Worm (Caenorhabditis elegans) whole organism, early embryonic: Measurements from ENCODE around the gene srh-19.
"Not testable (repeated sequence)": the region's sequence is repeated elsewhere in the genome, so short reads cannot be mapped to it uniquely, and the experiment has no call there.

Experiments used
- B0310.2 ChIP-seq: sonication (generic microtip); optimal IDR thresholded peaks from 2 replicates; lab custom pipeline; 2016; ENCODE audit warnings: mild to moderate bottlenecking, missing genetic modification characterization, missing compliant biosample characterization
- F13C5.2 ChIP-seq: sonication (generic microtip); optimal IDR thresholded peaks from 2 replicates; lab custom pipeline; 2017; ENCODE audit warnings: mild to moderate bottlenecking, missing genetic modification characterization, inconsistent platforms, missing compliant biosample characterization
- aly-1 ChIP-seq: sonication (generic microtip); optimal IDR thresholded peaks from 2 replicates; lab custom pipeline; 2016; ENCODE audit warnings: missing genetic modification characterization, missing compliant biosample characterization
- ama-1 ChIP-seq: fragments of 150-350 bp; optimal IDR thresholded peaks from 2 replicates; lab custom pipeline; 2014
- ceh-13 ChIP-seq: fragments of 200-800 bp; sonication (Bioruptor generic); optimal IDR thresholded peaks from 2 replicates; lab custom pipeline; 2018; ENCODE audit warnings: mild to moderate bottlenecking, missing genetic modification characterization, missing compliant biosample characterization
- ceh-36 ChIP-seq: sonication (generic microtip); optimal IDR thresholded peaks from 2 replicates; lab custom pipeline; 2016; ENCODE audit warnings: missing genetic modification characterization, inconsistent platforms, missing compliant biosample characterization
- ets-7 ChIP-seq: sonication (generic microtip); optimal IDR thresholded peaks from 2 replicates; lab custom pipeline; 2016; ENCODE audit warnings: missing genotype, missing genetic modification characterization, missing compliant biosample characterization
- flt-1 ChIP-seq: fragments of 200-800 bp; sonication (Bioruptor generic); IDR thresholded peaks from 2 replicates; pipeline ENCODE4 v1.3.6; 2022; ENCODE audit warnings: missing genetic modification characterization, missing compliant biosample characterization
- hmbx-1 ChIP-seq: sonication (generic microtip); optimal IDR thresholded peaks from 2 replicates; lab custom pipeline; 2016; ENCODE audit warnings: mild to moderate bottlenecking, missing genetic modification characterization, missing compliant biosample characterization
- hmg-4 ChIP-seq: fragments of 200-800 bp; sonication (Bioruptor generic); optimal IDR thresholded peaks from 2 replicates; lab custom pipeline; 2018; ENCODE audit warnings: mild to moderate bottlenecking, missing genetic modification characterization, missing compliant biosample characterization
- hnd-1 ChIP-seq: sonication (generic microtip); optimal IDR thresholded peaks from 2 replicates; lab custom pipeline; 2016; ENCODE audit warnings: missing genetic modification characterization, missing compliant biosample characterization
- pes-1 ChIP-seq: fragments of 200-800 bp; sonication (Bioruptor generic); IDR thresholded peaks from 2 replicates; pipeline ENCODE4 v1.3.6; 2022; ENCODE audit warnings: missing genetic modification reagents, missing genetic modification characterization, missing compliant biosample characterization
- scrt-1 ChIP-seq: fragments of 200-800 bp; sonication (Bioruptor generic); IDR thresholded peaks from 2 replicates; pipeline ENCODE4 v1.3.6; 2022; ENCODE audit warnings: missing genetic modification characterization, missing compliant biosample characterization
- sea-1 ChIP-seq: fragments of 200-800 bp; sonication (Bioruptor generic); conservative IDR thresholded peaks from 2 replicates; pipeline ENCODE4 v1.3.6; 2022; ENCODE audit warnings: missing genetic modification characterization, missing compliant biosample characterization
- tbx-11 ChIP-seq: fragments of 200-800 bp; sonication (Bioruptor generic); IDR thresholded peaks from 2 replicates; pipeline ENCODE4 v1.3.6; 2022; ENCODE audit warnings: missing genetic modification characterization, missing compliant biosample characterization
- tbx-37 ChIP-seq: fragments of 200-800 bp; sonication (Bioruptor generic); conservative IDR thresholded peaks from 2 replicates; pipeline ENCODE4 v1.3.6; 2022; ENCODE audit warnings: missing genetic modification reagents, missing genetic modification characterization, missing compliant biosample characterization
- tra-4 ChIP-seq: sonication (generic microtip); optimal IDR thresholded peaks from 2 replicates; lab custom pipeline; 2017; ENCODE audit warnings: missing genetic modification characterization, missing compliant biosample characterization

The srh-19 gene

ce11 chrX:1416776-1417354, 3.9 kb downstream of the srh-19 start, which contains the start of the genes F19G12.4 and F19G12.8:
F19G12.4 (plus strand) TSS chrX:1417304.
F19G12.8 (plus strand) TSS chrX:1417320.
- TF ChIP-seq tbx-11 (GFP tag; lab: Robert Waterston, UW): no peak
- no peak for TF ChIP-seq B0310.2 (tag; lab: Kevin White, UChicago)
- TF ChIP-seq tbx-37 (GFP tag; lab: Robert Waterston, UW): no peak
- no peak for TF ChIP-seq tra-4 (tag; lab: Kevin White, UChicago)
- TF ChIP-seq hmbx-1: no peak
- TF ChIP-seq scrt-1 (GFP tag; lab: Robert Waterston, UW): no peak

- no peak for TF ChIP-seq F13C5.2
- no peak for TF ChIP-seq scrt-1 (GFP tag; lab: Robert Waterston, UW)
- no peak for TF ChIP-seq flt-1 (GFP tag; lab: Robert Waterston, UW)
- TF ChIP-seq tbx-37 (GFP tag; lab: Robert Waterston, UW): no peak
- no peak for TF ChIP-seq hmbx-1
- no peak for TF ChIP-seq B0310.2 (tag; lab: Kevin White, UChicago)
- no peak for TF ChIP-seq ceh-13 (GFP tag; lab: Kevin White, UChicago)
- TF ChIP-seq tbx-11 (GFP tag; lab: Robert Waterston, UW): no peak
- no peak for TF ChIP-seq ets-7 (tag; lab: Kevin White, UChicago)
Measured at ce11 chrX:1419163-1419696, 6.3 kb downstream of the srh-19 start, which contains the start of gene F19G12.9. F19G12.9 (plus strand) TSS chrX:1419213.

- TF ChIP-seq hmbx-1: no peak
- no peak for TF ChIP-seq hmg-4
- no peak for TF ChIP-seq tbx-37 (GFP tag; lab: Robert Waterston, UW)
- TF ChIP-seq ets-7 (tag; lab: Kevin White, UChicago): no peak
- TF ChIP-seq hnd-1 (tag; lab: Kevin White, UChicago): no peak
- no peak for TF ChIP-seq ceh-13 (GFP tag; lab: Kevin White, UChicago)
- TF ChIP-seq sea-1 (GFP tag; lab: Robert Waterston, UW): no peak
- no peak for TF ChIP-seq pes-1 (GFP tag; lab: Robert Waterston, UW)
- TF ChIP-seq tra-4 (tag; lab: Kevin White, UChicago): no peak
- no peak for TF ChIP-seq F13C5.2
- TF ChIP-seq flt-1 (GFP tag; lab: Robert Waterston, UW): no peak
- no peak for TF ChIP-seq tbx-11 (GFP tag; lab: Robert Waterston, UW)
- TF ChIP-seq scrt-1 (GFP tag; lab: Robert Waterston, UW): no peak
- no peak for TF ChIP-seq ama-1 (lab: Kevin White, UChicago)
- no peak for TF ChIP-seq B0310.2 (tag; lab: Kevin White, UChicago)
- no peak for TF ChIP-seq aly-1 (tag; lab: Kevin White, UChicago)
- TF ChIP-seq ceh-36 (tag; lab: Kevin White, UChicago): no peak
Measured at ce11 chrX:1420524-1420923, 7.6 kb downstream of the srh-19 start.

- TF ChIP-seq tbx-11 (GFP tag; lab: Robert Waterston, UW) (no peak), hnd-1 (tag; lab: Kevin White, UChicago) (no peak), tbx-37 (GFP tag; lab: Robert Waterston, UW) (no peak)
Measured at ce11 chrX:1424509-1424908, 11.6 kb downstream of the srh-19 start, which contains the start of gene F19G12.3. F19G12.3 (plus strand) TSS chrX:1424809.

- TF ChIP-seq F13C5.2 (no peak), pes-1 (GFP tag; lab: Robert Waterston, UW) (no peak), aly-1 (tag; lab: Kevin White, UChicago) (no peak), ceh-13 (GFP tag; lab: Kevin White, UChicago) (no peak), scrt-1 (GFP tag; lab: Robert Waterston, UW) (no peak), hmbx-1 (no peak), tbx-37 (GFP tag; lab: Robert Waterston, UW) (no peak), hmg-4 (no peak), tra-4 (tag; lab: Kevin White, UChicago) (no peak), sea-1 (GFP tag; lab: Robert Waterston, UW) (no peak), flt-1 (GFP tag; lab: Robert Waterston, UW) (no peak)
Measured at ce11 chrX:1426425-1426824, 13.5 kb downstream of the srh-19 start, which contains the start of gene F19G12.11. F19G12.11 (minus strand) TSS chrX:1426525.

- not testable (repeated sequence) for TF ChIP-seq B0310.2 (tag; lab: Kevin White, UChicago); pes-1 (GFP tag; lab: Robert Waterston, UW); hmbx-1
Measured at ce11 chrX:1430707-1431106, 17.8 kb downstream of the srh-19 start, which contains the start of gene F19G12.1. F19G12.1 (plus strand) TSS chrX:1431007.

- no peak for TF ChIP-seq hnd-1 (tag; lab: Kevin White, UChicago)
- TF ChIP-seq ets-7 (tag; lab: Kevin White, UChicago): no peak
- TF ChIP-seq tra-4 (tag; lab: Kevin White, UChicago): no peak
- TF ChIP-seq B0310.2 (tag; lab: Kevin White, UChicago): no peak
- TF ChIP-seq sea-1 (GFP tag; lab: Robert Waterston, UW): no peak
- TF ChIP-seq aly-1 (tag; lab: Kevin White, UChicago): no peak
Measured at ce11 chrX:1437097-1437496, 24.2 kb downstream of the srh-19 start.

ce11 chrX:1438925-1439324, 26.0 kb downstream of the srh-19 start:
- TF ChIP-seq aly-1 (tag; lab: Kevin White, UChicago): no peak
- no peak for TF ChIP-seq ets-7 (tag; lab: Kevin White, UChicago)
- no peak for TF ChIP-seq flt-1 (GFP tag; lab: Robert Waterston, UW)
- no peak for TF ChIP-seq tra-4 (tag; lab: Kevin White, UChicago)
- no peak for TF ChIP-seq hmg-4
- no peak for TF ChIP-seq tbx-37 (GFP tag; lab: Robert Waterston, UW)
- no peak for TF ChIP-seq scrt-1 (GFP tag; lab: Robert Waterston, UW)
- no peak for TF ChIP-seq ceh-13 (GFP tag; lab: Kevin White, UChicago)
- no peak for TF ChIP-seq ama-1 (lab: Kevin White, UChicago)
- TF ChIP-seq ceh-36 (tag; lab: Kevin White, UChicago): no peak
- no peak for TF ChIP-seq sea-1 (GFP tag; lab: Robert Waterston, UW)
- TF ChIP-seq tbx-11 (GFP tag; lab: Robert Waterston, UW): no peak
- TF ChIP-seq F13C5.2: no peak
